Worm (Caenorhabditis elegans) whole organism, young adult: Measurements from ENCODE around the gene T25B9.9.
A peak's percentile ranks its signal among the peaks of the same experiment; 100 is the strongest.

Experiments used
- Y56A3A.18 ChIP-seq: fragments of 200-800 bp; sonication (Bioruptor generic); IDR thresholded peaks from 2 replicates; pipeline ENCODE4 v1.3.6; 2022; ENCODE audit warnings: missing genetic modification reagents, missing genetic modification characterization, missing compliant biosample characterization
- Y95B8A.8 ChIP-seq: fragments of 200-800 bp; sonication (Bioruptor generic); IDR thresholded peaks from 2 replicates; pipeline ENCODE4 v1.3.6; 2022; ENCODE audit warnings: missing genetic modification reagents, missing genetic modification characterization, missing compliant biosample characterization
- ama-1 ChIP-seq, 3 experiments: fragments of 150-350 bp in 1 of 3; sonication (generic microtip) in 2 of 3; optimal IDR thresholded peaks; 2 replicates each; lab custom pipeline; 2014 to 2018; ENCODE audit warnings: missing biosample characterization in 2 of 3, missing genetic modification characterization in 2 of 3, missing genetic modification reagents in 2 of 3
- aptf-2 ChIP-seq: fragments of 200-800 bp; sonication (Bioruptor generic); conservative IDR thresholded peaks from 2 replicates; pipeline ENCODE4 v1.3.6; 2022; ENCODE audit warnings: missing genetic modification reagents, missing genetic modification characterization, missing compliant biosample characterization
- aptf-3 ChIP-seq: fragments of 200-800 bp; sonication (Bioruptor generic); IDR thresholded peaks from 2 replicates; pipeline ENCODE4 v1.3.6; 2022; ENCODE audit warnings: missing genetic modification characterization, missing compliant biosample characterization
- atf-7 ChIP-seq: sonication (generic microtip); optimal IDR thresholded peaks from 2 replicates; lab custom pipeline; 2017; ENCODE audit warnings: mild to moderate bottlenecking, missing genetic modification characterization, missing compliant biosample characterization
- bed-2 ChIP-seq: fragments of 200-800 bp; sonication (Bioruptor generic); IDR thresholded peaks from 2 replicates; pipeline ENCODE4 v1.3.6; 2022; ENCODE audit warnings: missing genetic modification reagents, missing genetic modification characterization, missing compliant biosample characterization
- ccch-3 ChIP-seq: fragments of 200-800 bp; sonication (Bioruptor generic); optimal IDR thresholded peaks from 2 replicates; lab custom pipeline; 2018; ENCODE audit warnings: mild to moderate bottlenecking, missing genetic modification characterization, missing compliant biosample characterization
- cebp-2 ChIP-seq: fragments of 200-800 bp; sonication (Bioruptor generic); IDR thresholded peaks from 2 replicates; pipeline ENCODE4 v1.3.6; 2022; ENCODE audit warnings: missing genetic modification characterization, missing compliant biosample characterization
- egl-44 ChIP-seq: fragments of 200-800 bp; sonication (Bioruptor generic); IDR thresholded peaks from 2 replicates; pipeline ENCODE4 v1.3.6; 2022; ENCODE audit warnings: missing genetic modification reagents, missing genetic modification characterization, missing compliant biosample characterization
- hsf-1 ChIP-seq: fragments of 200-800 bp; sonication (Bioruptor generic); IDR thresholded peaks from 2 replicates; pipeline ENCODE4 v1.3.6; 2022; ENCODE audit warnings: missing genetic modification reagents, missing genetic modification characterization, missing compliant biosample characterization
- let-526 ChIP-seq: fragments of 200-800 bp; sonication (Bioruptor generic); IDR thresholded peaks from 2 replicates; pipeline ENCODE4 v1.3.6; 2022; ENCODE audit warnings: missing genetic modification reagents, missing genetic modification characterization, missing compliant biosample characterization
- let-607 ChIP-seq, 2 experiments: fragments of 200-800 bp in 1 of 2; sonication (Bioruptor generic) in 1 of 2; sonication (generic microtip) in 1 of 2; optimal IDR thresholded peaks; 2 replicates each; lab custom pipeline; 2016 to 2018; ENCODE audit warnings: mild to moderate bottlenecking in 2 of 2, missing compliant biosample characterization in 2 of 2, missing genetic modification characterization in 2 of 2, moderate library complexity in 2 of 2, missing genotype in 1 of 2
- lin-40 ChIP-seq: sonication (generic microtip); optimal IDR thresholded peaks from 2 replicates; lab custom pipeline; 2016; ENCODE audit warnings: missing genetic modification characterization, mild to moderate bottlenecking, missing compliant biosample characterization, missing genotype, missing genetic modification reagents
- lsl-1 ChIP-seq: fragments of 200-800 bp; sonication (Bioruptor generic); optimal IDR thresholded peaks from 2 replicates; lab custom pipeline; 2018; ENCODE audit warnings: mild to moderate bottlenecking, missing genetic modification characterization, moderate library complexity, missing compliant biosample characterization
- madf-3 ChIP-seq: fragments of 200-800 bp; sonication (Bioruptor generic); IDR thresholded peaks from 2 replicates; pipeline ENCODE4 v1.3.6; 2022; ENCODE audit warnings: missing genetic modification reagents, missing genetic modification characterization, missing compliant biosample characterization
- mes-4 ChIP-seq: sonication (generic microtip); optimal IDR thresholded peaks from 2 replicates; lab custom pipeline; 2016; ENCODE audit warnings: missing genotype, missing genetic modification characterization, missing compliant biosample characterization
- nfya-1 ChIP-seq: sonication (generic microtip); optimal IDR thresholded peaks from 2 replicates; lab custom pipeline; 2017; ENCODE audit warnings: antibody characterized with exemption, missing compliant biosample characterization, missing genetic modification characterization, borderline replicate concordance; ENCODE audit not compliant: insufficient read depth
- nhr-27 ChIP-seq: fragments of 200-800 bp; sonication (Bioruptor generic); optimal IDR thresholded peaks from 2 replicates; lab custom pipeline; 2018; ENCODE audit warnings: mild to moderate bottlenecking, missing genetic modification characterization, moderate library complexity, missing compliant biosample characterization
- nhr-80 ChIP-seq: sonication (generic microtip); optimal IDR thresholded peaks from 2 replicates; lab custom pipeline; 2016; ENCODE audit warnings: missing genetic modification characterization, missing compliant biosample characterization
- nhr-90 ChIP-seq: sonication (generic microtip); optimal IDR thresholded peaks from 2 replicates; lab custom pipeline; 2016; ENCODE audit warnings: missing genotype, mild to moderate bottlenecking, missing genetic modification characterization, missing compliant biosample characterization
- pha-4 ChIP-seq: fragments of 150-350 bp; sonication (generic microtip); optimal IDR thresholded peaks from 2 replicates; lab custom pipeline; 2014; ENCODE audit warnings: missing biosample characterization, missing genetic modification reagents, missing genetic modification characterization
- rec-8 ChIP-seq, 2 experiments: sonication (generic microtip); optimal IDR thresholded peaks; 2 replicates each; lab custom pipeline; 2016; ENCODE audit warnings: mild to moderate bottlenecking in 2 of 2, missing genetic modification characterization in 2 of 2, missing genetic modification reagents in 2 of 2, missing genotype in 2 of 2, missing biosample characterization in 1 of 2, missing compliant biosample characterization in 1 of 2, moderate library complexity in 1 of 2
- sea-2 ChIP-seq: fragments of 200-800 bp; sonication (Bioruptor generic); IDR thresholded peaks from 2 replicates; pipeline ENCODE4 v1.3.6; 2022; ENCODE audit warnings: missing genetic modification characterization, missing compliant biosample characterization
- tbp1 ChIP-seq: fragments of 200-800 bp; sonication (Bioruptor generic); optimal IDR thresholded peaks from 2 replicates; lab custom pipeline; 2018; ENCODE audit warnings: mild to moderate bottlenecking, missing genetic modification characterization, missing compliant biosample characterization
- tbx-9 ChIP-seq: sonication (generic microtip); optimal IDR thresholded peaks from 2 replicates; lab custom pipeline; 2016; ENCODE audit warnings: borderline replicate concordance, missing genetic modification characterization, inconsistent platforms, missing compliant biosample characterization
- tlf-1 ChIP-seq: fragments of 200-800 bp; sonication (Bioruptor generic); optimal IDR thresholded peaks from 2 replicates; lab custom pipeline; 2018; ENCODE audit warnings: mild to moderate bottlenecking, missing genetic modification characterization, missing compliant biosample characterization
- unc-62 ChIP-seq: fragments of 150-350 bp; optimal IDR thresholded peaks from 2 replicates; lab custom pipeline; 2014; ENCODE audit warnings: missing biosample characterization, missing genetic modification reagents, missing genetic modification characterization
- zim-3 ChIP-seq: sonication (generic microtip); optimal IDR thresholded peaks from 2 replicates; lab custom pipeline; 2017; ENCODE audit warnings: mild to moderate bottlenecking, missing genetic modification characterization, moderate library complexity, missing compliant biosample characterization
- ztf-28 ChIP-seq: fragments of 200-800 bp; sonication (Bioruptor generic); IDR thresholded peaks from 2 replicates; pipeline ENCODE4 v1.3.6; 2022; ENCODE audit warnings: missing genetic modification reagents, missing genetic modification characterization, missing compliant biosample characterization
- ztf-6 ChIP-seq: fragments of 200-800 bp; sonication (Bioruptor generic); IDR thresholded peaks from 2 replicates; pipeline ENCODE4 v1.3.6; 2022; ENCODE audit warnings: missing genetic modification reagents, missing genetic modification characterization, missing compliant biosample characterization

The T25B9.9 gene

DNA sequence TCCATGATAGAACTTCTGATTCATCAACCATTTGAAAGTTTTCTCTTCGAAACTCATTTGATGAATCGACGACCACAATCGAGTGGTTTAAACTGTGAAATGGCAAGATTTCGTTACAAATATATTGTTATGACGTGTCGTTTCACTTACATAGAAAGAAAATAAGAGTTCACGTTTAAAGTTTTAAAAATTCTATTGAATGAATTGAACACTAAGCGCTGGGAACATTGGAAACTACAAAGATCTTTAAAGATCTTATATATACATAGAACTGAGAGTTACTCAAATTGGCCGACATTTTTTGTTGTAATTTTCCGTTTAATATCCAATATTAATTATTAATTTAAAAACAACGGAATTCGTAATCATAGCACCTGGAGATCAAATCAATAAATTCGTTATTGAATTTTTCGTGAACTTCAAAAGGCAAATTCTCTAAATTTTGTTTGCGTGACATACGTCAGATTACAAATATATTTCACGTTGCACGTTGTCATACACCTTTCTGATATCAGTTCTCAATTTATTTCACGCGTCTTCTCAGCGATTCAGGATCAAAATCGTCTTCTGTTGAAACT lies 11.7 kb upstream of the T25B9.9 start, which contains the start of the genes T25B9.4 and T25B9.6:
Gene T25B9.4, minus strand, starts transcription at position 101 of the 578 bp plus-strand sequence.
Gene T25B9.6, plus strand, starts transcription at position 528 of the 578 bp plus-strand sequence.
- TF ChIP-seq lin-40 = no peak
- no peak for TF ChIP-seq ztf-6 (GFP tag; lab: Robert Waterston, UW)
- no peak for TF ChIP-seq unc-62 (GFP tag; lab: Kevin White, UChicago)
- no peak for TF ChIP-seq tbx-9 (tag; lab: Kevin White, UChicago)
- no peak for TF ChIP-seq aptf-3 (GFP tag; lab: Robert Waterston, UW)
- TF ChIP-seq hsf-1 = no peak
- TF ChIP-seq cebp-2 (GFP tag; lab: Robert Waterston, UW) = no peak
- no peak for TF ChIP-seq let-526 (GFP tag; lab: Robert Waterston, UW)
- TF ChIP-seq nfya-1 (tag; lab: Kevin White, UChicago) = no peak
- TF ChIP-seq, all 124 proteins: peak for 0

DNA sequence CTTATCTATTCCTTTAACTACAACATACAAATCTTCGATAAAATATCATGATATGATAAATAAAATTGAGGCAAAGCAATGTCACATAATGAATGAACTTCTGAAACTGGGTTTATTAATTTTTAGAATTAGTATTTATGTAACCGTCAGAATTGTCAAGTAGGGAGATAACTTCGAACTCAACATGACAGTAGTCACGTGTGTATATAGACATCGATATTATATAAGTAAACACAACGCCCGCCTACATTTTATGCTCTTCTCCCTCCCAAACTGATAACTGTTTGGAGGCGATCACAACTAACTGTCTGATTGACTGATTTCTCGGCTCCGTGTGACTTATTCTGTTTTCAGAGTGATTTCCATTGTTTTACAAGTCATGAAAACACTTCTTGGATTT lies 8.1 kb upstream of the T25B9.9 start, which contains the start of gene ugt-54:
Gene ugt-54, plus strand, starts transcription at position 355 of the 400 bp plus-strand sequence.
- TF ChIP-seq nhr-80 (tag; lab: Kevin White, UChicago) (peak; percentile 81), tbp1 (peak; percentile 10), Y56A3A.18 (GFP tag; lab: Robert Waterston, UW) (no peak), tlf-1 (peak; percentile 12), ama-1 (optimal IDR thresholded peaks at IDR 0.05; lab: Kevin White, UChicago) (no peak), ama-1 (GFP tag; optimal IDR thresholded peaks at IDR 0.05; lab: Kevin White, UChicago) (no peak)

ce11 chrIV:10764206-10764605 lies 5.2 kb upstream of the T25B9.9 start, which contains the start of gene T25B9.11:
Gene T25B9.11, plus strand, starts transcription at chrIV:10764506.
- TF ChIP-seq sea-2 (GFP tag; lab: Robert Waterston, UW) = no peak
- TF ChIP-seq nhr-80 (tag; lab: Kevin White, UChicago) = peak; percentile 32
- TF ChIP-seq, all 124 proteins: peak for 1

- TF ChIP-seq egl-44 (no peak), let-607 (tag; optimal IDR thresholded peaks at IDR 0.05; lab: Kevin White, UChicago) (no peak), mes-4 (no peak), zim-3 (tag; lab: Kevin White, UChicago) (no peak), madf-3 (GFP tag; lab: Robert Waterston, UW) (no peak), aptf-3 (GFP tag; lab: Robert Waterston, UW) (no peak), bed-2 (no peak), aptf-2 (GFP tag; lab: Robert Waterston, UW) (no peak), nhr-27 (tag; lab: Kevin White, UChicago) (no peak), pha-4 (tag; lab: Kevin White, UChicago) (no peak), Y56A3A.18 (GFP tag; lab: Robert Waterston, UW) (no peak), ztf-28 (GFP tag; lab: Robert Waterston, UW) (no peak), lsl-1 (no peak), atf-7 (tag; lab: Kevin White, UChicago) (no peak), rec-8 (tag; optimal IDR thresholded peaks at IDR 0.05; lab: Kevin White, UChicago) (no peak), ztf-6 (GFP tag; lab: Robert Waterston, UW) (no peak), unc-62 (GFP tag; lab: Kevin White, UChicago) (no peak), Y95B8A.8 (GFP tag; lab: Robert Waterston, UW) (no peak), nhr-90 (tag; lab: Kevin White, UChicago) (no peak), ccch-3 (GFP tag; lab: Kevin White, UChicago) (no peak)
- TF ChIP-seq, all 124 proteins: peak for 0
Measured at ce11 chrIV:10765053-10765452, 4.4 kb upstream of the T25B9.9 start, which contains the start of gene T25B9.12. Gene T25B9.12, plus strand, starts transcription at chrIV:10765353.
